Worm (Caenorhabditis elegans): Measurements from ENCODE around the gene atf-6.

The atf-6 gene

ce11 chrX:12449262-12449942, 31.3 kb upstream of the atf-6 start, which contains the start of gene T18D3.6:
TSS of gene T18D3.6 (plus strand) at chrX:12449892.
- TF ChIP-seq nhr-25 (tag; optimal IDR thresholded peaks at IDR 0.05) (peak; percentile 9), fos-1 (tag; optimal IDR thresholded peaks at IDR 0.05) (peak; percentile 33), alr-1 (tag; optimal IDR thresholded peaks at IDR 0.05) (no peak)

ce11 chrX:12451258-12451657, 29.5 kb upstream of the atf-6 start:
- TF ChIP-seq sem-4 (tag; optimal IDR thresholded peaks at IDR 0.05) (no peak), egl-27 (tag; optimal IDR thresholded peaks at IDR 0.05) (no peak), nhr-25 (tag; optimal IDR thresholded peaks at IDR 0.05) (no peak), unc-55 (GFP tag; optimal IDR thresholded peaks at IDR 0.05) (no peak), ceh-16 (tag; optimal IDR thresholded peaks at IDR 0.05) (no peak), nhr-10 (tag; optimal IDR thresholded peaks at IDR 0.05) (no peak), sma-9 (GFP tag; optimal IDR thresholded peaks at IDR 0.05) (no peak), sma-9 (tag; optimal IDR thresholded peaks at IDR 0.05) (no peak), aly-2 (tag; optimal IDR thresholded peaks at IDR 0.05) (no peak), lin-13 (GFP tag; optimal IDR thresholded peaks at IDR 0.05) (no peak), nhr-237 (tag; optimal IDR thresholded peaks at IDR 0.05) (no peak), nhr-6 (tag; optimal IDR thresholded peaks at IDR 0.05) (no peak), lin-39 (tag; optimal IDR thresholded peaks at IDR 0.05) (no peak), elt-1 (tag; optimal IDR thresholded peaks at IDR 0.05) (no peak), zag-1 (tag; optimal IDR thresholded peaks at IDR 0.05) (no peak), blmp-1 (tag; optimal IDR thresholded peaks at IDR 0.05; ENCODE audit: insufficient read depth) (no peak), Y55F3AM.14 (GFP tag; optimal IDR thresholded peaks at IDR 0.05) (no peak), peb-1 (tag; optimal IDR thresholded peaks at IDR 0.05) (no peak)

- no peak for TF ChIP-seq elt-1 (tag; optimal IDR thresholded peaks at IDR 0.05)
- TF ChIP-seq dmd-4 (tag; optimal IDR thresholded peaks at IDR 0.05): no peak
- TF ChIP-seq lsy-2 (tag; optimal IDR thresholded peaks at IDR 0.05): peak; percentile 22 to 40
- peak; percentile 3 for TF ChIP-seq sma-9 (GFP tag; optimal IDR thresholded peaks at IDR 0.05)
- no peak for TF ChIP-seq sma-9 (tag; optimal IDR thresholded peaks at IDR 0.05)
- peak; percentile 47 for TF ChIP-seq F13H6.1 (tag; optimal IDR thresholded peaks at IDR 0.05)
- no peak for TF ChIP-seq mab-5 (tag; optimal IDR thresholded peaks at IDR 0.05)
- peak; percentile 64 for TF ChIP-seq unc-55 (GFP tag; optimal IDR thresholded peaks at IDR 0.05)
- no peak for TF ChIP-seq unc-39 (tag; optimal IDR thresholded peaks at IDR 0.05)
- TF ChIP-seq nhr-237 (tag; optimal IDR thresholded peaks at IDR 0.05): no peak
- peak; percentile 31 for TF ChIP-seq fos-1 (tag; optimal IDR thresholded peaks at IDR 0.05)
- peak; percentile 60 for TF ChIP-seq nhr-129 (tag; optimal IDR thresholded peaks at IDR 0.05)
- no peak for TF ChIP-seq crh-2 (tag; optimal IDR thresholded peaks at IDR 0.05)
- no peak for TF ChIP-seq zag-1 (tag; optimal IDR thresholded peaks at IDR 0.05)
- TF ChIP-seq peb-1 (tag; optimal IDR thresholded peaks at IDR 0.05): no peak
- TF ChIP-seq C34F6.9 (tag; optimal IDR thresholded peaks at IDR 0.05): peak; percentile 35
- TF ChIP-seq ama-1 (optimal IDR thresholded peaks at IDR 0.05): no peak
- no peak for TF ChIP-seq sma-3 (GFP tag; optimal IDR thresholded peaks at IDR 0.05)
- TF ChIP-seq ZK546.5 (tag; optimal IDR thresholded peaks at IDR 0.05): no peak
- TF ChIP-seq unc-62 (GFP tag; optimal IDR thresholded peaks at IDR 0.05): no peak
- TF ChIP-seq nhr-21 (tag; optimal IDR thresholded peaks at IDR 0.05): no peak
- TF ChIP-seq aly-2 (tag; optimal IDR thresholded peaks at IDR 0.05): no peak
- TF ChIP-seq mbf-1 (tag; optimal IDR thresholded peaks at IDR 0.05): no peak
- no peak for TF ChIP-seq ceh-82 (tag; optimal IDR thresholded peaks at IDR 0.05)
- TF ChIP-seq sem-4 (tag; optimal IDR thresholded peaks at IDR 0.05): peak; percentile 28
- no peak for TF ChIP-seq nhr-12 (tag; optimal IDR thresholded peaks at IDR 0.05)
- no peak for TF ChIP-seq lin-13 (GFP tag; optimal IDR thresholded peaks at IDR 0.05)
Measured at ce11 chrX:12452143-12452570, 28.6 kb upstream of the atf-6 start.

ce11 chrX:12454290-12454795, 26.4 kb upstream of the atf-6 start, which contains the start of the genes T18D3.9 and T18D3.1:
TSS of gene T18D3.9 (minus strand) at chrX:12454457.
TSS of gene T18D3.1 (plus strand) at chrX:12454745.
- TF ChIP-seq fos-1 (tag; optimal IDR thresholded peaks at IDR 0.05): peak; percentile 42
- peak; percentile 46 for TF ChIP-seq crh-2 (tag; optimal IDR thresholded peaks at IDR 0.05)
- peak; percentile 38 for TF ChIP-seq F13H6.1 (tag; optimal IDR thresholded peaks at IDR 0.05)
- TF ChIP-seq nhr-21 (tag; optimal IDR thresholded peaks at IDR 0.05): peak; percentile 42
- no peak for TF ChIP-seq mdl-1 (tag; optimal IDR thresholded peaks at IDR 0.05)
- peak in 1 of 2 experiments; percentile 60 for TF ChIP-seq lsy-2 (tag; optimal IDR thresholded peaks at IDR 0.05)
- TF ChIP-seq gmeb-1 (tag; optimal IDR thresholded peaks at IDR 0.05): peak; percentile 45
- TF ChIP-seq mab-5 (tag; optimal IDR thresholded peaks at IDR 0.05): no peak
- TF ChIP-seq nhr-11 (tag; optimal IDR thresholded peaks at IDR 0.05): no peak
- TF ChIP-seq sma-3 (GFP tag; optimal IDR thresholded peaks at IDR 0.05): peak; percentile 36
- TF ChIP-seq unc-55 (GFP tag; optimal IDR thresholded peaks at IDR 0.05): peak; percentile 32
- TF ChIP-seq nhr-129 (tag; optimal IDR thresholded peaks at IDR 0.05): peak; percentile 60
- TF ChIP-seq C34F6.9 (tag; optimal IDR thresholded peaks at IDR 0.05): peak; percentile 65
- no peak for TF ChIP-seq ceh-82 (tag; optimal IDR thresholded peaks at IDR 0.05)
- TF ChIP-seq sma-9 (GFP tag; optimal IDR thresholded peaks at IDR 0.05): peak; percentile 14
- no peak for TF ChIP-seq sma-9 (tag; optimal IDR thresholded peaks at IDR 0.05)
- peak; percentile 39 for TF ChIP-seq nhr-25 (tag; optimal IDR thresholded peaks at IDR 0.05)
- TF ChIP-seq lin-13 (GFP tag; optimal IDR thresholded peaks at IDR 0.05): peak; percentile 62
